Fruit fly (Drosophila melanogaster): ENCODE data around the gene tau.

The tau gene

DNA sequence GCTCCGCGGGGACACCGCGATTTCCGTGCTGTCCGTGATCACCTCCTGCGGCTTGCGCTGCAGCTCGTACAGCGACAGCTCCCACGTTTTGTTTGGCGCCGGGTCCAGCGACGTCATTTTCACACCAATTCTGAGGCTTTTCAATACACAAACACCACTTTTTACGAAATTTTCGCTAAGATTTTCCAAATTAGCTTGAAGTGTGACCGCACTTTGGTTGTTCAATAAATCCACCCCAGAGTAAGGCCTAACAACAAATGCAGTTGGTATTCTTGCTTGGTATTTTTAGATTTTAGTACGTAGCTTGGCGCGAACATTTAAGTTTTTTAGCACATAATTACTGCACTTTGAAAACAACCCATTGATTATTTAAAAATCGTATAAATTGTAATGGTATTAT is 25.0 kb upstream of the tau start, which contains the start of gene Sce:
Gene Sce (minus strand): TSS at position 231 of the 400 bp plus-strand sequence.
- TF ChIP-seq Dll (optimal IDR thresholded peaks at IDR 0.05) (no peak), EcR (GFP tag; optimal IDR thresholded peaks at IDR 0.05) (no peak), usp (GFP tag; optimal IDR thresholded peaks at IDR 0.05) (no peak), psq (optimal IDR thresholded peaks at IDR 0.05) (no peak), pan (optimal IDR thresholded peaks at IDR 0.05) (no peak), CG8478 (optimal IDR thresholded peaks at IDR 0.05) (no peak)

- TF ChIP-seq usp (GFP tag; optimal IDR thresholded peaks at IDR 0.05) (no peak), pan (optimal IDR thresholded peaks at IDR 0.05) (no peak), CG8478 (optimal IDR thresholded peaks at IDR 0.05) (no peak), Dll (optimal IDR thresholded peaks at IDR 0.05) (no peak), EcR (GFP tag; optimal IDR thresholded peaks at IDR 0.05) (no peak), psq (optimal IDR thresholded peaks at IDR 0.05) (no peak)
These were observed 22.9 kb upstream of the tau start for dm6 chr3R:27679667-27680066.

dm6 chr3R:27679019-27679418 is 22.2 kb upstream of the tau start, which contains the start of gene CG12883:
Gene CG12883 (plus strand): TSS chr3R:27679291.
- TF ChIP-seq Dll (optimal IDR thresholded peaks at IDR 0.05) = no peak
- no peak for TF ChIP-seq pan (optimal IDR thresholded peaks at IDR 0.05)
- TF ChIP-seq CG8478 (optimal IDR thresholded peaks at IDR 0.05) = no peak
- no peak for TF ChIP-seq EcR (GFP tag; optimal IDR thresholded peaks at IDR 0.05)
- no peak for TF ChIP-seq usp (GFP tag; optimal IDR thresholded peaks at IDR 0.05)
- no peak for TF ChIP-seq psq (optimal IDR thresholded peaks at IDR 0.05)

DNA sequence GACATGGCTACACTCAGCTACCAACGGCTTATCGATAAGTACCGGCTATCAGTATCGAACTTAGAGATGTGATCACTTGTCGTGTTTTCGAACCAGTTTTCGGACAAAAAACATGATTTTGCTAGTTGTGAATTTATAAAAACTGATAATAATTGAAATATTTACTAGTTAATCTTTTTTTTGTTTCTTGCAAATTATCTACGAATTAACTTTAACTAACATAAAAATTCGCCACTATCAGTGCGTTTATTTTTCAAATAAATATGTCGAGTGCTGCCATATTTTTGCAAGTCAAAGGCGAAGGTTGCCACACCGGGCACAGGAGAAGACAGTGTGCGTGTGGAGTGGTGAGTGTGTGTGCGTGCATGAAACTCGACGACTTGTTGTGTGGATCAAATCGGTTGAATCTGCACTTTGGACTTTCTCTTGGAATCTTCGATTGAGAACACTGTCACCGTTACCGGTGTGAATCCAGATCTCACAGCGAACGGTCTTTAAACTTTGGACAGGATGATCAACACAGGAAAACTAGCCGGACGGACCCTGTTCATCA is 20.5 kb upstream of the tau start, which contains the start of gene Hsdl2:
Gene Hsdl2 (plus strand): TSS at position 349 of the 553 bp plus-strand sequence.
- no peak for TF ChIP-seq psq (optimal IDR thresholded peaks at IDR 0.05)
- TF ChIP-seq CG8478 (optimal IDR thresholded peaks at IDR 0.05) = no peak
- no peak for TF ChIP-seq Dll (optimal IDR thresholded peaks at IDR 0.05)
- no peak for TF ChIP-seq pan (optimal IDR thresholded peaks at IDR 0.05)
- TF ChIP-seq EcR (GFP tag; optimal IDR thresholded peaks at IDR 0.05) = no peak
- no peak for TF ChIP-seq usp (GFP tag; optimal IDR thresholded peaks at IDR 0.05)

DNA sequence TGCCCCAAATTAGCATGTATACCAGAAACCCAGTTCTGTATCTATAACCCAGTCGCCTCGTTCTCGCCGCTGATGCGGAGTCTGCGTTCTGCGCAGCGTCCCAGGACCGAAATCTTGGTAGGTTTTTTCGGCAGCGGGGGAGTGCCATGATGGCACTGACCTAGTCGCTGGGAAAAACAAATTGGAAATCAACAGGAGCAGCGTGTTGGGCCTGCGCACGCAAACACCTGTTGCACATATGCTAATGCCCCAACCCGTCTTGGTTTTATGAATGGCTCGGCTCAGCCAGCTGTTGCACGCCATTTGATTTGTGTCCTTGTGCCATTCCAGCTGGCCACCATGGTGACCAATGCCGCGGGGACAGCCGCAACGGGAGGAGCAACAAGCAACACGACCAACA is 6.1 kb upstream of the tau start:
- TF ChIP-seq Dll (optimal IDR thresholded peaks at IDR 0.05) (no peak), pan (optimal IDR thresholded peaks at IDR 0.05) (no peak)

- TF ChIP-seq pan (optimal IDR thresholded peaks at IDR 0.05) = no peak
- no peak for TF ChIP-seq EcR (GFP tag; optimal IDR thresholded peaks at IDR 0.05)
- TF ChIP-seq psq (optimal IDR thresholded peaks at IDR 0.05) = no peak
- no peak for TF ChIP-seq Dll (optimal IDR thresholded peaks at IDR 0.05)
- TF ChIP-seq CG8478 (optimal IDR thresholded peaks at IDR 0.05) = no peak
- no peak for TF ChIP-seq usp (GFP tag; optimal IDR thresholded peaks at IDR 0.05)
These were observed 5.2 kb upstream of the tau start, which contains the start of gene unc80 for dm6 chr3R:27661971-27662489. Gene unc80 (plus strand): TSS chr3R:27662439.

DNA sequence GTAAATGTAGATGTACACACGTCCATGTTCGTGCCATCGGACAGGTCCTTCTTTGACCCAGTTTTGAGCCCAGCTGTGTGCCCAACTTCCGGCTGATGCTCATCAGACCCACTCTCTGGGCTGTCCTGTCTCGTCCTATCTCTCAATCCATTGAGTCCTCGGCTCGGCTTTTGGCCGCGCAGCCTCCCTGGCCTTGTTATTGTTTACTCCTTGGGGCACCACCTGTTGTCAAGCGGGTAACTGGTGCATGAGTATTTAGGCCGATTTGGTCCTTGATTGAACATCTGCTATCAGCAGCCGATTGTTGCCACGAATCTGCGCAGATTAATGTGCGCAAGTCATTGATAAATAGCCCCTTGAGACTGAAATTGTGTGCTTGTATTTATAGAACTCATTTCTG is 4.6 kb upstream of the tau start:
- TF ChIP-seq pan (optimal IDR thresholded peaks at IDR 0.05) (no peak), EcR (GFP tag; optimal IDR thresholded peaks at IDR 0.05) (no peak), usp (GFP tag; optimal IDR thresholded peaks at IDR 0.05) (no peak), Dll (optimal IDR thresholded peaks at IDR 0.05) (no peak), CG8478 (optimal IDR thresholded peaks at IDR 0.05) (no peak), psq (optimal IDR thresholded peaks at IDR 0.05) (no peak)

DNA sequence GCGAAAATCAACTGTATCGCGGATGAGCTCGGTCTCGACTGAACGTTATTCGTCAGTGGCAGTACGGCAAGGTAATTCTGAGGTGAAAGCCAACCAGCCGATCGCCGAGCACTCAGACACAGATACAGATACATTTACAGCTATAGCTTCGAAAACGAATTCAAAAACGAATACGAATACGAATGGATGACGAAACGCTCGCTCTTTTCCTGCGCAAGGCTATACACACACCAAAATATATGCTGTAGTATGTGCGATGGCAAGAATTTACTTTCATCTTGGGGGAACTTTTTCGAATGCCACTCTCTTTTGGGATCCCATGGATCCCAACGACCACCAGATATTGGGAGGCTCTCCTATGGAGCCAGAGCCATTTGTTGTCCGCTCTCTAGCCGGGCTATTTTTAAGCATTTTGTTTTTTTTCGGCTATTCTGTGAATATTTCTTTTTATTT is 3.4 kb upstream of the tau start, which contains the start of gene Mlc1:
Gene Mlc1 (minus strand): TSS at position 51 of the 453 bp plus-strand sequence.
- no peak for TF ChIP-seq EcR (GFP tag; optimal IDR thresholded peaks at IDR 0.05)
- TF ChIP-seq CG8478 (optimal IDR thresholded peaks at IDR 0.05) = no peak
- TF ChIP-seq pan (optimal IDR thresholded peaks at IDR 0.05) = no peak
- TF ChIP-seq psq (optimal IDR thresholded peaks at IDR 0.05) = no peak
- TF ChIP-seq usp (GFP tag; optimal IDR thresholded peaks at IDR 0.05) = no peak
- TF ChIP-seq Dll (optimal IDR thresholded peaks at IDR 0.05) = no peak

- TF ChIP-seq Dll (optimal IDR thresholded peaks at IDR 0.05) (no peak), EcR (GFP tag; optimal IDR thresholded peaks at IDR 0.05) (no peak), psq (optimal IDR thresholded peaks at IDR 0.05) (no peak), CG8478 (optimal IDR thresholded peaks at IDR 0.05) (no peak), usp (GFP tag; optimal IDR thresholded peaks at IDR 0.05) (no peak), pan (optimal IDR thresholded peaks at IDR 0.05) (no peak)
These were observed 1.7 kb downstream of the tau start for dm6 chr3R:27655109-27655508.

dm6 chr3R:27652156-27652810 is 4.5 kb downstream of the tau start, which contains the start of gene RpS10a:
Gene RpS10a (plus strand): TSS chr3R:27652760.
- no peak for TF ChIP-seq psq (optimal IDR thresholded peaks at IDR 0.05)
- TF ChIP-seq pan (optimal IDR thresholded peaks at IDR 0.05) = no peak
- TF ChIP-seq Dll (optimal IDR thresholded peaks at IDR 0.05) = no peak
- no peak for TF ChIP-seq CG8478 (optimal IDR thresholded peaks at IDR 0.05)
- no peak for TF ChIP-seq usp (GFP tag; optimal IDR thresholded peaks at IDR 0.05)
- no peak for TF ChIP-seq EcR (GFP tag; optimal IDR thresholded peaks at IDR 0.05)

dm6 chr3R:27651710-27652109 is 5.1 kb downstream of the tau start:
- TF ChIP-seq CG8478 (optimal IDR thresholded peaks at IDR 0.05) (no peak), EcR (GFP tag; optimal IDR thresholded peaks at IDR 0.05) (no peak)

dm6 chr3R:27647817-27648216 is 9.0 kb downstream of the tau start:
- TF ChIP-seq Dll (optimal IDR thresholded peaks at IDR 0.05) = no peak
- no peak for TF ChIP-seq CG8478 (optimal IDR thresholded peaks at IDR 0.05)
- no peak for TF ChIP-seq pan (optimal IDR thresholded peaks at IDR 0.05)
- TF ChIP-seq psq (optimal IDR thresholded peaks at IDR 0.05) = no peak

Measured in whole organism.